Worm (Caenorhabditis elegans) whole organism, young adult: ENCODE data around the gene sma-1.

Experiments used
- C17E4.6 ChIP-seq: fragments of 200-800 bp; sonication (Bioruptor generic); IDR thresholded peaks from 2 replicates; pipeline ENCODE4 v1.3.6; 2022; ENCODE audit warnings: missing genetic modification reagents, missing genetic modification characterization, missing compliant biosample characterization
- F22D6.2 ChIP-seq: sonication (generic microtip); optimal IDR thresholded peaks from 2 replicates; lab custom pipeline; 2016; ENCODE audit warnings: mild to moderate bottlenecking, missing genetic modification characterization, missing compliant biosample characterization
- F23B12.7 ChIP-seq: sonication (generic microtip); optimal IDR thresholded peaks from 2 replicates; lab custom pipeline; 2017; ENCODE audit warnings: missing genetic modification characterization, mild to moderate bottlenecking, missing compliant biosample characterization, antibody characterized with exemption, moderate library complexity; ENCODE audit not compliant: insufficient read depth
- F33H1.4 ChIP-seq: fragments of 200-800 bp; sonication (Bioruptor generic); IDR thresholded peaks from 2 replicates; pipeline ENCODE4 v1.3.6; 2022; ENCODE audit warnings: missing genetic modification reagents, missing genetic modification characterization, missing compliant biosample characterization
- K11D2.4 ChIP-seq: fragments of 200-800 bp; sonication (Bioruptor generic); IDR thresholded peaks from 2 replicates; pipeline ENCODE4 v1.3.6; 2022; ENCODE audit warnings: missing genetic modification reagents, missing genetic modification characterization, missing compliant biosample characterization
- K12H6.12 ChIP-seq: fragments of 200-800 bp; sonication (Bioruptor generic); optimal IDR thresholded peaks from 2 replicates; lab custom pipeline; 2018; ENCODE audit warnings: mild to moderate bottlenecking, missing genetic modification characterization, missing compliant biosample characterization
- Y67H2A.10 ChIP-seq: fragments of 200-800 bp; sonication (Bioruptor generic); conservative IDR thresholded peaks from 2 replicates; pipeline ENCODE4 v1.3.6; 2022; ENCODE audit warnings: missing genetic modification reagents, missing genetic modification characterization, missing compliant biosample characterization
- Y79H2A.3 ChIP-seq: fragments of 200-800 bp; sonication (Bioruptor generic); conservative IDR thresholded peaks from 2 replicates; pipeline ENCODE4 v1.3.6; 2022; ENCODE audit warnings: missing genetic modification reagents, missing genetic modification characterization, missing compliant biosample characterization
- akir-1 ChIP-seq: fragments of 200-800 bp; sonication (Bioruptor generic); optimal IDR thresholded peaks from 2 replicates; lab custom pipeline; 2018; ENCODE audit warnings: mild to moderate bottlenecking, missing genetic modification characterization, moderate library complexity, missing compliant biosample characterization
- ama-1 ChIP-seq, 3 experiments: fragments of 150-350 bp in 1 of 3; sonication (generic microtip) in 2 of 3; optimal IDR thresholded peaks; 2 replicates each; lab custom pipeline; 2014 to 2018; ENCODE audit warnings: missing biosample characterization in 2 of 3, missing genetic modification characterization in 2 of 3, missing genetic modification reagents in 2 of 3
- atf-7 ChIP-seq: sonication (generic microtip); optimal IDR thresholded peaks from 2 replicates; lab custom pipeline; 2017; ENCODE audit warnings: mild to moderate bottlenecking, missing genetic modification characterization, missing compliant biosample characterization
- athp-1 ChIP-seq: sonication (generic microtip); optimal IDR thresholded peaks from 2 replicates; lab custom pipeline; 2017; ENCODE audit warnings: mild to moderate bottlenecking, missing genetic modification characterization, missing compliant biosample characterization
- attf-6 ChIP-seq: fragments of 200-800 bp; sonication (Bioruptor generic); IDR thresholded peaks from 2 replicates; pipeline ENCODE4 v1.3.6; 2022; ENCODE audit warnings: missing genetic modification reagents, missing genetic modification characterization, missing compliant biosample characterization
- bed-2 ChIP-seq: fragments of 200-800 bp; sonication (Bioruptor generic); IDR thresholded peaks from 2 replicates; pipeline ENCODE4 v1.3.6; 2022; ENCODE audit warnings: missing genetic modification reagents, missing genetic modification characterization, missing compliant biosample characterization
- cebp-1 ChIP-seq, 2 experiments: fragments of 200-800 bp in 1 of 2; sonication (Bioruptor generic) in 1 of 2; sonication (generic microtip) in 1 of 2; IDR thresholded peaks in 1 of 2; optimal IDR thresholded peaks in 1 of 2; 2 replicates each; pipeline versions ENCODE4 v1.3.6 to Lab custom; 2017 to 2022; ENCODE audit warnings: missing compliant biosample characterization in 2 of 2, missing genetic modification characterization in 2 of 2, mild to moderate bottlenecking in 1 of 2, missing genetic modification reagents in 1 of 2, moderate library complexity in 1 of 2
- ceh-100 ChIP-seq: fragments of 200-800 bp; sonication (Bioruptor generic); IDR thresholded peaks from 2 replicates; pipeline ENCODE4 v1.3.6; 2022; ENCODE audit warnings: missing genetic modification reagents, missing genetic modification characterization, missing compliant biosample characterization
- chd-7 ChIP-seq: sonication (generic microtip); optimal IDR thresholded peaks from 2 replicates; lab custom pipeline; 2016; ENCODE audit warnings: mild to moderate bottlenecking, missing genetic modification characterization, moderate library complexity, missing compliant biosample characterization
- dpl-1 ChIP-seq: fragments of 150-350 bp; optimal IDR thresholded peaks from 2 replicates; lab custom pipeline; 2014; ENCODE audit warnings: missing biosample characterization, missing genetic modification reagents, missing genetic modification characterization
- efl-1 ChIP-seq: fragments of 150-350 bp; optimal IDR thresholded peaks from 2 replicates; lab custom pipeline; 2014; ENCODE audit warnings: missing biosample characterization, missing genetic modification reagents, missing genetic modification characterization
- egrh-3 ChIP-seq: fragments of 200-800 bp; sonication (Bioruptor generic); IDR thresholded peaks from 2 replicates; pipeline ENCODE4 v1.3.6; 2022; ENCODE audit warnings: missing genetic modification reagents, missing genetic modification characterization, missing compliant biosample characterization
- gei-17 ChIP-seq: fragments of 200-800 bp; sonication (Bioruptor generic); optimal IDR thresholded peaks from 2 replicates; lab custom pipeline; 2018; ENCODE audit warnings: mild to moderate bottlenecking, missing genetic modification characterization, missing compliant biosample characterization
- hsf-1 ChIP-seq: fragments of 200-800 bp; sonication (Bioruptor generic); IDR thresholded peaks from 2 replicates; pipeline ENCODE4 v1.3.6; 2022; ENCODE audit warnings: missing genetic modification reagents, missing genetic modification characterization, missing compliant biosample characterization
- lin-26 ChIP-seq: fragments of 200-800 bp; sonication (Bioruptor generic); IDR thresholded peaks from 2 replicates; pipeline ENCODE4 v1.3.6; 2022; ENCODE audit warnings: missing genetic modification reagents, missing genetic modification characterization, missing compliant biosample characterization
- lin-40 ChIP-seq: sonication (generic microtip); optimal IDR thresholded peaks from 2 replicates; lab custom pipeline; 2016; ENCODE audit warnings: missing genetic modification characterization, mild to moderate bottlenecking, missing compliant biosample characterization, missing genotype, missing genetic modification reagents
- lin-54 ChIP-seq: fragments of 200-800 bp; sonication (Bioruptor generic); optimal IDR thresholded peaks from 2 replicates; lab custom pipeline; 2018; ENCODE audit warnings: mild to moderate bottlenecking, missing genetic modification characterization, missing compliant biosample characterization
- lir-1 ChIP-seq: fragments of 200-800 bp; sonication (Bioruptor generic); conservative IDR thresholded peaks from 2 replicates; pipeline ENCODE4 v1.3.6; 2022; ENCODE audit warnings: missing genetic modification reagents, missing genetic modification characterization, missing compliant biosample characterization
- madf-6 ChIP-seq: fragments of 200-800 bp; sonication (Bioruptor generic); IDR thresholded peaks from 2 replicates; pipeline ENCODE4 v1.3.6; 2022; ENCODE audit warnings: missing genetic modification reagents, missing genetic modification characterization, missing compliant biosample characterization
- madf-8 ChIP-seq: fragments of 200-800 bp; sonication (Bioruptor generic); conservative IDR thresholded peaks from 2 replicates; pipeline ENCODE4 v1.3.6; 2022; ENCODE audit warnings: missing genetic modification reagents, missing genetic modification characterization, missing compliant biosample characterization
- mel-28 ChIP-seq: sonication (generic microtip); optimal IDR thresholded peaks from 2 replicates; lab custom pipeline; 2016; ENCODE audit warnings: borderline replicate concordance, mild to moderate bottlenecking, missing genetic modification characterization, missing compliant biosample characterization
- mes-4 ChIP-seq: sonication (generic microtip); optimal IDR thresholded peaks from 2 replicates; lab custom pipeline; 2016; ENCODE audit warnings: missing genotype, missing genetic modification characterization, missing compliant biosample characterization
- nhr-80 ChIP-seq: sonication (generic microtip); optimal IDR thresholded peaks from 2 replicates; lab custom pipeline; 2016; ENCODE audit warnings: missing genetic modification characterization, missing compliant biosample characterization
- pbrm-1 ChIP-seq: fragments of 200-800 bp; sonication (Bioruptor generic); IDR thresholded peaks from 2 replicates; pipeline ENCODE4 v1.3.6; 2022; ENCODE audit warnings: missing genetic modification reagents, missing genetic modification characterization, missing compliant biosample characterization
- rcor-1 ChIP-seq: fragments of 200-800 bp; sonication (Bioruptor generic); IDR thresholded peaks from 2 replicates; pipeline ENCODE4 v1.3.6; 2022; ENCODE audit warnings: missing genetic modification reagents, missing genetic modification characterization, missing compliant biosample characterization
- somi-1 ChIP-seq: fragments of 200-800 bp; sonication (Bioruptor generic); optimal IDR thresholded peaks from 2 replicates; lab custom pipeline; 2018; ENCODE audit warnings: mild to moderate bottlenecking, missing genetic modification characterization, missing compliant biosample characterization
- tbx-9 ChIP-seq: sonication (generic microtip); optimal IDR thresholded peaks from 2 replicates; lab custom pipeline; 2016; ENCODE audit warnings: borderline replicate concordance, missing genetic modification characterization, inconsistent platforms, missing compliant biosample characterization
- xnd-1 ChIP-seq: sonication (generic microtip); optimal IDR thresholded peaks from 2 replicates; lab custom pipeline; 2016; ENCODE audit warnings: missing genotype, missing genetic modification reagents, missing genetic modification characterization, missing compliant biosample characterization
- zfh-2 ChIP-seq: fragments of 200-800 bp; sonication (Bioruptor generic); conservative IDR thresholded peaks from 2 replicates; pipeline ENCODE4 v1.3.6; 2022; ENCODE audit warnings: missing genetic modification reagents, missing genetic modification characterization, missing compliant biosample characterization
- ztf-25 ChIP-seq: fragments of 200-800 bp; sonication (Bioruptor generic); IDR thresholded peaks from 2 replicates; pipeline ENCODE4 v1.3.6; 2022; ENCODE audit warnings: missing genetic modification reagents, missing genetic modification characterization, missing compliant biosample characterization
- ztf-6 ChIP-seq: fragments of 200-800 bp; sonication (Bioruptor generic); IDR thresholded peaks from 2 replicates; pipeline ENCODE4 v1.3.6; 2022; ENCODE audit warnings: missing genetic modification reagents, missing genetic modification characterization, missing compliant biosample characterization

Gene sma-1

ce11 chrV:11921689-11922517, 22.7 kb downstream of the sma-1 start:
- TF ChIP-seq chd-7 (tag; lab: Kevin White, UChicago) (peak; percentile 43), madf-6 (peak; percentile 93), zfh-2 (GFP tag; lab: Robert Waterston, UW) (peak; percentile 48; the same call in 1 of the 2 replicates), efl-1 (peak; percentile 52), dpl-1 (peak; percentile 8), xnd-1 (peak; percentile 79), rcor-1 (GFP tag; lab: Robert Waterston, UW) (no peak), hsf-1 (0 out of 2 replicates have a peak, but pooled peaks have one; percentile 30), F33H1.4 (0 out of 2 replicates have a peak, but pooled peaks have one; percentile 21), K11D2.4 (GFP tag; lab: Robert Waterston, UW) (0 out of 2 replicates have a peak, but pooled peaks have one; percentile 48), ztf-25 (0 out of 2 replicates have a peak, but pooled peaks have one; percentile 27), pbrm-1 (GFP tag; lab: Robert Waterston, UW) (no peak), akir-1 (GFP tag; lab: Kevin White, UChicago) (no peak), lin-40 (tag; lab: Kevin White, UChicago) (peak; percentile 1), madf-8 (GFP tag; lab: Robert Waterston, UW) (peak; percentile 81), mel-28 (tag; lab: Kevin White, UChicago) (no peak), atf-7 (tag; lab: Kevin White, UChicago) (peak; percentile 3), somi-1 (GFP tag; lab: Kevin White, UChicago) (peak; percentile 48), cebp-1 (GFP tag; IDR thresholded peaks at IDR 0.05; lab: Robert Waterston, UW) (no peak), cebp-1 (tag; optimal IDR thresholded peaks at IDR 0.05; lab: Kevin White, UChicago) (peak; percentile 36)

DNA sequence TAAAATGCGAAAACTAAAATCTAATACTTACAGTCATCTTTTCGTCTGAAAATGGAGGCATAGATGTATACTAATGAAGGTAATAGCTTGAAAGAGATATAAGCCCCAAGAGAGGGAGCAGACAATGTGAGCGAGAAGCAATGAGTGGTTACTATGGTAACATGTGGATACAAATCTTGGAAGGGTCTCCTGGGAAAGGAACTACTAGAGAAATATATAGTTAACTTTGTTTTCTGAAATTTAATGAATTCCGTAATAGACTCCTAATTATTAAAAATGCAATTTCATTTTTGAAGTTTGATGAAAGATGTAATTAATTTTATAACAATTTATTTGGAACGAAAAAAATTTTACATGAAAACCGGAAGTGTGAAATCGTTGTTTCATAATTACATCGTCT, 28.1 kb downstream of the sma-1 start, which contains the start of gene osm-6:
osm-6 (minus strand) TSS at position 101 of the 400 bp plus-strand sequence.
- no peak for TF ChIP-seq F22D6.2 (tag; lab: Kevin White, UChicago)
- TF ChIP-seq ztf-6 (GFP tag; lab: Robert Waterston, UW): no peak
- no peak for TF ChIP-seq egrh-3 (GFP tag; lab: Robert Waterston, UW)
- no peak for TF ChIP-seq lir-1 (GFP tag; lab: Robert Waterston, UW)
- TF ChIP-seq lin-26 (GFP tag; lab: Robert Waterston, UW): no peak
- no peak for TF ChIP-seq F23B12.7 (tag; lab: Kevin White, UChicago)

DNA sequence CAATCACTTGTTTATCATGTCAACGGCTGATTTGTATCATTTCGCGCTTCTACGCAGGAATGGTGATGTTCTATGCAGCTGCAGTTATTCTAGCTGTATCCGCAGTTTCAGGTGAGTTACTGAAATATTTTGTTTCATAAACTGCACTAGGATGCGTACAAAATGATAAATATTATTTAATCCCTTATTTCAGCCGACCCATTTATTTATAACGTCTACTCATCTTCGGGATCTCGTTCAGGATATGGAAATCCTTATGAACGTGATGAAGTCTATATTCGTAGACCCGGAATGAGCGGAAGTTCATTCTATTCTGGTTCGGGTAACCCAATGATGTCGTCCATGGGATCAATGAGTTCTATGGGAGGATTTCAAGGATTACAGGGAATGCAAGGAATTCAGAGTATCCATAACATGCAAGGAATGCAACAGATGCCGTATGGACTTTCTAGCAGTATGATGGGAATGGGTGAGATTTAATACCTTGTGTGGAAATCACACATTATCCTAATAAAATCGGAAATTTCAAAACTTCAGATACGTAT, 29.9 kb downstream of the sma-1 start, which contains the start of gene F58H1.2:
F58H1.2 (plus strand) TSS at position 51 of the 545 bp plus-strand sequence.
- TF ChIP-seq C17E4.6 (GFP tag; lab: Robert Waterston, UW): no peak

ce11 chrV:11933196-11934028, 34.2 kb downstream of the sma-1 start, which contains the start of the genes aman-2 and F58H1.3:
Gene aman-2 (minus strand): TSS chrV:11933246.
Gene F58H1.3 (plus strand): TSS chrV:11933978.
- TF ChIP-seq athp-1 (tag; lab: Kevin White, UChicago): no peak
- TF ChIP-seq K11D2.4 (GFP tag; lab: Robert Waterston, UW): no peak
- TF ChIP-seq Y79H2A.3 (GFP tag; lab: Robert Waterston, UW): no peak
- TF ChIP-seq ama-1 (optimal IDR thresholded peaks at IDR 0.05; lab: Kevin White, UChicago): no peak
- TF ChIP-seq ama-1 (GFP tag; optimal IDR thresholded peaks at IDR 0.05; lab: Kevin White, UChicago): no peak
- no peak for TF ChIP-seq bed-2 (GFP tag; lab: Robert Waterston, UW)
- no peak for TF ChIP-seq tbx-9 (tag; lab: Kevin White, UChicago)
- no peak for TF ChIP-seq Y67H2A.10
- 0 out of 2 replicates have a peak, but pooled peaks have one; percentile 40 for TF ChIP-seq ztf-25
- peak; percentile 29 for TF ChIP-seq akir-1 (GFP tag; lab: Kevin White, UChicago)
- no peak for TF ChIP-seq lin-54 (GFP tag; lab: Kevin White, UChicago)
- TF ChIP-seq K12H6.12: peak; percentile 44
- TF ChIP-seq mes-4 (tag; lab: Kevin White, UChicago): no peak
- no peak for TF ChIP-seq attf-6 (GFP tag; lab: Robert Waterston, UW)
- TF ChIP-seq ceh-100 (GFP tag; lab: Robert Waterston, UW): peak; percentile 91
- TF ChIP-seq gei-17: no peak
- TF ChIP-seq nhr-80 (tag; lab: Kevin White, UChicago): peak; percentile 1
